Worm (Caenorhabditis elegans) whole organism, early embryonic: ENCODE measurements around the gene npr-16.

Experiments
- B0310.2 ChIP-seq: sonication (generic microtip); optimal IDR thresholded peaks from 2 replicates; lab custom pipeline; 2016; ENCODE audit warnings: mild to moderate bottlenecking, missing genetic modification characterization, missing compliant biosample characterization
- F13C5.2 ChIP-seq: sonication (generic microtip); optimal IDR thresholded peaks from 2 replicates; lab custom pipeline; 2017; ENCODE audit warnings: mild to moderate bottlenecking, missing genetic modification characterization, inconsistent platforms, missing compliant biosample characterization
- aly-1 ChIP-seq: sonication (generic microtip); optimal IDR thresholded peaks from 2 replicates; lab custom pipeline; 2016; ENCODE audit warnings: missing genetic modification characterization, missing compliant biosample characterization
- ama-1 ChIP-seq: fragments of 150-350 bp; optimal IDR thresholded peaks from 2 replicates; lab custom pipeline; 2014
- ceh-13 ChIP-seq: fragments of 200-800 bp; sonication (Bioruptor generic); optimal IDR thresholded peaks from 2 replicates; lab custom pipeline; 2018; ENCODE audit warnings: mild to moderate bottlenecking, missing genetic modification characterization, missing compliant biosample characterization
- ets-7 ChIP-seq: sonication (generic microtip); optimal IDR thresholded peaks from 2 replicates; lab custom pipeline; 2016; ENCODE audit warnings: missing genotype, missing genetic modification characterization, missing compliant biosample characterization
- flt-1 ChIP-seq: fragments of 200-800 bp; sonication (Bioruptor generic); IDR thresholded peaks from 2 replicates; pipeline ENCODE4 v1.3.6; 2022; ENCODE audit warnings: missing genetic modification characterization, missing compliant biosample characterization
- hmbx-1 ChIP-seq: sonication (generic microtip); optimal IDR thresholded peaks from 2 replicates; lab custom pipeline; 2016; ENCODE audit warnings: mild to moderate bottlenecking, missing genetic modification characterization, missing compliant biosample characterization
- hnd-1 ChIP-seq: sonication (generic microtip); optimal IDR thresholded peaks from 2 replicates; lab custom pipeline; 2016; ENCODE audit warnings: missing genetic modification characterization, missing compliant biosample characterization
- pes-1 ChIP-seq: fragments of 200-800 bp; sonication (Bioruptor generic); IDR thresholded peaks from 2 replicates; pipeline ENCODE4 v1.3.6; 2022; ENCODE audit warnings: missing genetic modification reagents, missing genetic modification characterization, missing compliant biosample characterization
- scrt-1 ChIP-seq: fragments of 200-800 bp; sonication (Bioruptor generic); IDR thresholded peaks from 2 replicates; pipeline ENCODE4 v1.3.6; 2022; ENCODE audit warnings: missing genetic modification characterization, missing compliant biosample characterization
- sea-1 ChIP-seq: fragments of 200-800 bp; sonication (Bioruptor generic); conservative IDR thresholded peaks from 2 replicates; pipeline ENCODE4 v1.3.6; 2022; ENCODE audit warnings: missing genetic modification characterization, missing compliant biosample characterization
- tbx-37 ChIP-seq: fragments of 200-800 bp; sonication (Bioruptor generic); conservative IDR thresholded peaks from 2 replicates; pipeline ENCODE4 v1.3.6; 2022; ENCODE audit warnings: missing genetic modification reagents, missing genetic modification characterization, missing compliant biosample characterization

- no peak for TF ChIP-seq ama-1 (lab: Kevin White, UChicago)
- TF ChIP-seq B0310.2 (tag; lab: Kevin White, UChicago), result no peak
- no peak for TF ChIP-seq scrt-1 (GFP tag; lab: Robert Waterston, UW)
- no peak for TF ChIP-seq hmbx-1 (tag; lab: Kevin White, UChicago)
- TF ChIP-seq F13C5.2 (tag; lab: Kevin White, UChicago), result no peak
- TF ChIP-seq flt-1, result no peak
- no peak for TF ChIP-seq pes-1 (GFP tag; lab: Robert Waterston, UW)
- TF ChIP-seq sea-1 (GFP tag; lab: Robert Waterston, UW), result no peak
- no peak for TF ChIP-seq aly-1 (tag; lab: Kevin White, UChicago)
- TF ChIP-seq ceh-13 (GFP tag; lab: Kevin White, UChicago), result no peak
- no peak for TF ChIP-seq tbx-37 (GFP tag; lab: Robert Waterston, UW)
- TF ChIP-seq hnd-1, result no peak
- no peak for TF ChIP-seq ets-7 (tag; lab: Kevin White, UChicago)
These were observed 18.7 kb upstream of the npr-16 start for ce11 chrX:3499867-3500266.
